Worm (Caenorhabditis elegans): ENCODE data around the gene F45E1.4.

DNA sequence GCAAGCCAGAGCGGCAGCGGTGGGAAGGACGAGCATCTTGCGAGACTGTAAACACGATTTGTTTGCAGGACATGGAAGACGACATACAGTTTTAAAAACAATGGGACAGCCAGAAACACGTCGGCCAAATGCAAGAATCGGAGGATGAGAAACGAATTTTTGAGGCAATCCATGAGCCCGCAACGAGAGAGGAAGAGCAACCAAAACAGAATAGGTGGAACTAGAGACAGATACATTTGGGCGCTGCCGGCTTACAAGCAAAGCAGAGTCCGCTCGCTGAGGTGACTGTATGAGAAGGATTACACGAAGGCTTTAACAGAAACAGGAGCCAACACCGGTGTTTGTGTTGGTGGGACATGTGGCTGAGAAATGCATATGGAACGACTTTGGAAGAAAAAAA is 8.7 kb downstream of the F45E1.4 start:
- TF ChIP-seq ama-1 (optimal IDR thresholded peaks at IDR 0.05), result no peak
- TF ChIP-seq ceh-13 (GFP tag; optimal IDR thresholded peaks at IDR 0.05), result no peak
- TF ChIP-seq scrt-1 (GFP tag; IDR thresholded peaks at IDR 0.05), result no peak
- TF ChIP-seq aly-1 (tag; optimal IDR thresholded peaks at IDR 0.05), result no peak
- no peak for TF ChIP-seq ets-7 (tag; optimal IDR thresholded peaks at IDR 0.05)
- TF ChIP-seq flt-1 (GFP tag; IDR thresholded peaks at IDR 0.05), result no peak
- no peak for TF ChIP-seq ceh-36 (tag; optimal IDR thresholded peaks at IDR 0.05)
- no peak for TF ChIP-seq B0310.2 (tag; optimal IDR thresholded peaks at IDR 0.05)
- no peak for TF ChIP-seq F13C5.2 (tag; optimal IDR thresholded peaks at IDR 0.05)
- no peak for TF ChIP-seq hmg-4 (GFP tag; optimal IDR thresholded peaks at IDR 0.05)
- TF ChIP-seq tbx-11 (GFP tag; IDR thresholded peaks at IDR 0.05), result no peak
- no peak for TF ChIP-seq hmbx-1 (tag; optimal IDR thresholded peaks at IDR 0.05)

All from whole organism, early embryonic.